Worm (Caenorhabditis elegans): Measurements from ENCODE around the gene tric-1B.2.

Gene tric-1B.2

DNA sequence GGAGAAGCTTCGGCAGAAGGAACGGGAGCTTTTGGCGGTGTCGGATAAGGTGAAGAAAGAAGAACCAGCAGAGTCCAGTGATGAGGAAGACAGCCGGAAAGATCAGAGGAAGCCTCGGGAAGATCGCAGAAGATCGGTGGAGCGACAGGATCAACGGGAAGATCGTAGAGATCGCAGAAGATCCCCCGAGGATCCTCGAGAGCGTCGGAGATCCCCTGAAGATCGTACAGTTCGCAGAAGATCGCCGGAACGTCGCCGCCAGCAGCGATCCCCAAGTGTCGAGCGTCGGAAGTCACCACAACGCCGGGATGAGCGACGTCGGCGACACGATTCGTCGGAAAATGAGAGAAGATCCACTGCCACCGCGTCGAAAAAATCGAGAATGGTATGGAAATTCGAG lies 53.0 kb downstream of the tric-1B.2 start:
- no peak for TF ChIP-seq ceh-82 (tag; optimal IDR thresholded peaks at IDR 0.05)
- TF ChIP-seq snpc-4 (tag; optimal IDR thresholded peaks at IDR 0.05): no peak
- TF ChIP-seq lin-11 (tag; optimal IDR thresholded peaks at IDR 0.05): no peak
- no peak for TF ChIP-seq nhr-21 (tag; optimal IDR thresholded peaks at IDR 0.05)
- TF ChIP-seq peb-1 (tag; optimal IDR thresholded peaks at IDR 0.05): no peak
- no peak for TF ChIP-seq fos-1 (tag; optimal IDR thresholded peaks at IDR 0.05)
- no peak for TF ChIP-seq mab-5 (tag; optimal IDR thresholded peaks at IDR 0.05)
- no peak for TF ChIP-seq nhr-129 (tag; optimal IDR thresholded peaks at IDR 0.05)
- no peak for TF ChIP-seq nhr-6 (tag; optimal IDR thresholded peaks at IDR 0.05)
